Worm (Caenorhabditis elegans): ENCODE results near the gene C48B4.13.

- TF ChIP-seq him-1 (tag; optimal IDR thresholded peaks at IDR 0.05) = no peak
- no peak for TF ChIP-seq W03F9.2 (tag; optimal IDR thresholded peaks at IDR 0.05)
- no peak for TF ChIP-seq dao-5 (tag; optimal IDR thresholded peaks at IDR 0.05)
These were observed 43.3 kb upstream of the C48B4.13 start, which contains the start of gene trpp-3 for ce11 chrIII:9525252-9525651.
